Fruit fly (Drosophila melanogaster) Kc167 (cell line): ENCODE data around the gene elg1.

Experiments used
- Myc ChIP-seq: fragments of >200 bp; optimal IDR thresholded peaks from 2 replicates; lab custom pipeline; 2017; ENCODE audit warnings: missing external identifiers
- Sin3A ChIP-seq: fragments of >200 bp; optimal IDR thresholded peaks from 2 replicates; lab custom pipeline; 2018; ENCODE audit warnings: missing external identifiers
- h ChIP-seq: fragments of >200 bp; optimal IDR thresholded peaks from 3 replicates; lab custom pipeline; 2018; ENCODE audit warnings: missing external identifiers
- insv ChIP-seq: fragments of >200 bp; optimal IDR thresholded peaks from 3 replicates; lab custom pipeline; 2018; ENCODE audit warnings: missing external identifiers
- psq ChIP-seq: fragments of >200 bp; optimal IDR thresholded peaks from 2 replicates; lab custom pipeline; 2017; ENCODE audit warnings: missing external identifiers
- ttk ChIP-seq: sonication (Bioruptor generic); optimal IDR thresholded peaks from 2 replicates; lab custom pipeline; 2017; ENCODE audit warnings: missing external identifiers

- TF ChIP-seq psq, result no peak
- TF ChIP-seq insv (lab: Kevin White, UChicago), result no peak
- no peak for TF ChIP-seq Sin3A (lab: Kevin White, UChicago)
- no peak for TF ChIP-seq Myc (lab: Kevin White, UChicago)
- TF ChIP-seq h (lab: Kevin White, UChicago), result no peak
- no peak for TF ChIP-seq ttk (lab: Kevin White, UChicago)
Observed at dm6 chr3L:16161847-16162556, 30.2 kb downstream of the elg1 start.
